Fruit fly (Drosophila melanogaster) whole organism, prepupa: ENCODE measurements around the gene CG14075.
A peak's percentile ranks its signal among the peaks of the same experiment; 100 is the strongest.

ENCODE experiments used
- CG10631 ChIP-seq: fragments of 200-800 bp; sonication (Bioruptor generic); optimal IDR thresholded peaks from 2 replicates; lab custom pipeline; 2016; ENCODE audit warnings: missing biosample characterization, missing genetic modification characterization
- CG11294 ChIP-seq: fragments of 200-800 bp; sonication (Bioruptor generic); IDR thresholded peaks from 2 replicates; pipeline ENCODE4 v1.3.6; 2022; ENCODE audit warnings: missing biosample characterization, missing genetic modification characterization
- CG11762 ChIP-seq: fragments of 200-800 bp; sonication (Bioruptor generic); optimal IDR thresholded peaks from 3 replicates; lab custom pipeline; 2016; ENCODE audit warnings: missing biosample characterization, missing genetic modification characterization; ENCODE audit not compliant: insufficient read depth
- CG15336 ChIP-seq: fragments of 200-800 bp; sonication (Bioruptor generic); IDR thresholded peaks from 2 replicates; pipeline ENCODE4 v1.3.6; 2022; ENCODE audit warnings: missing biosample characterization, missing genetic modification characterization
- CG16779 ChIP-seq: fragments of 200-800 bp; sonication (Bioruptor generic); optimal IDR thresholded peaks from 3 replicates; lab custom pipeline; 2017; ENCODE audit warnings: missing biosample characterization, mild to moderate bottlenecking, missing genetic modification characterization
- CG31627 ChIP-seq: fragments of 200-800 bp; sonication (Bioruptor generic); optimal IDR thresholded peaks from 3 replicates; lab custom pipeline; 2016; ENCODE audit warnings: missing biosample characterization, missing genetic modification characterization
- CG32006 ChIP-seq: fragments of 200-800 bp; sonication (Bioruptor generic); optimal IDR thresholded peaks from 3 replicates; lab custom pipeline; 2017; ENCODE audit warnings: missing biosample characterization, mild to moderate bottlenecking, missing genetic modification characterization
- CG34406 ChIP-seq: fragments of 200-800 bp; sonication (Bioruptor generic); optimal IDR thresholded peaks from 3 replicates; lab custom pipeline; 2016; ENCODE audit warnings: missing biosample characterization, missing genetic modification characterization
- CG6808 ChIP-seq: fragments of 200-800 bp; sonication (Bioruptor generic); optimal IDR thresholded peaks from 3 replicates; lab custom pipeline; 2017; ENCODE audit warnings: missing biosample characterization, missing genetic modification characterization, mild to moderate bottlenecking, moderate library complexity, missing genetic modification reagents
- CG6854 ChIP-seq: fragments of 200-800 bp; sonication (Bioruptor generic); optimal IDR thresholded peaks from 2 replicates; lab custom pipeline; 2017; ENCODE audit warnings: missing biosample characterization, mild to moderate bottlenecking, missing genetic modification characterization
- CG9139 ChIP-seq: fragments of 200-800 bp; sonication (Bioruptor generic); optimal IDR thresholded peaks from 3 replicates; lab custom pipeline; 2017; ENCODE audit warnings: missing biosample characterization, mild to moderate bottlenecking, missing genetic modification characterization
- Eip75B ChIP-seq: fragments of 200-800 bp; sonication (Bioruptor generic); optimal IDR thresholded peaks from 3 replicates; lab custom pipeline; 2016; ENCODE audit warnings: missing biosample characterization, missing genetic modification characterization
- Eip78C ChIP-seq: fragments of 200-800 bp; sonication (Bioruptor generic); peaks from one replicate; lab custom pipeline; 2016; ENCODE audit warnings: missing biosample characterization, missing genetic modification characterization
- Eip93F ChIP-seq: fragments of 200-800 bp; sonication (Bioruptor generic); optimal IDR thresholded peaks from 2 replicates; lab custom pipeline; 2016; ENCODE audit warnings: missing biosample characterization, mild to moderate bottlenecking, missing genetic modification characterization
- Ets21C ChIP-seq: fragments of 200-800 bp; sonication (Bioruptor generic); optimal IDR thresholded peaks from 3 replicates; lab custom pipeline; 2016; ENCODE audit warnings: missing biosample characterization, missing genetic modification characterization
- Ets96B ChIP-seq: fragments of 200-800 bp; optimal IDR thresholded peaks from 2 replicates; lab custom pipeline; 2019; ENCODE audit warnings: missing biosample characterization, mild to moderate bottlenecking, missing genetic modification characterization, moderate library complexity
- Gug ChIP-seq: fragments of 200-800 bp; sonication (Bioruptor generic); IDR thresholded peaks from 2 replicates; pipeline ENCODE4 v1.3.6; 2022; ENCODE audit warnings: missing biosample characterization, missing genetic modification characterization
- Hr4 ChIP-seq: fragments of 200-800 bp; sonication (Bioruptor generic); optimal IDR thresholded peaks from 3 replicates; lab custom pipeline; 2016; ENCODE audit warnings: missing biosample characterization, missing genetic modification characterization
- Met ChIP-seq: fragments of 200-800 bp; sonication (Bioruptor generic); optimal IDR thresholded peaks from 3 replicates; lab custom pipeline; 2016; ENCODE audit warnings: missing biosample characterization, missing genetic modification characterization
- OdsH ChIP-seq: fragments of 200-800 bp; sonication (Bioruptor generic); optimal IDR thresholded peaks from 3 replicates; lab custom pipeline; 2016; ENCODE audit warnings: missing biosample characterization, missing genetic modification characterization
- Sox14 ChIP-seq: fragments of 200-800 bp; sonication (Bioruptor generic); optimal IDR thresholded peaks from 3 replicates; lab custom pipeline; 2016; ENCODE audit warnings: missing biosample characterization, missing genetic modification characterization
- Sox15 ChIP-seq: fragments of 200-800 bp; sonication (Bioruptor generic); optimal IDR thresholded peaks from 3 replicates; lab custom pipeline; 2016; ENCODE audit warnings: missing biosample characterization, missing genetic modification characterization
- achi ChIP-seq: fragments of 200-800 bp; sonication (Bioruptor generic); optimal IDR thresholded peaks from 3 replicates; lab custom pipeline; 2016; ENCODE audit warnings: missing biosample characterization, missing genetic modification characterization
- cyc ChIP-seq: fragments of 200-800 bp; sonication (Bioruptor generic); optimal IDR thresholded peaks from 3 replicates; lab custom pipeline; 2016; ENCODE audit warnings: missing biosample characterization, missing genetic modification characterization
- dac ChIP-seq: fragments of 200-800 bp; sonication (Bioruptor generic); optimal IDR thresholded peaks from 2 replicates; lab custom pipeline; 2017; ENCODE audit warnings: missing biosample characterization, mild to moderate bottlenecking, missing genetic modification characterization
- dsx ChIP-seq: fragments of 200-800 bp; optimal IDR thresholded peaks from 3 replicates; lab custom pipeline; 2019; ENCODE audit warnings: missing biosample characterization, mild to moderate bottlenecking, missing genetic modification characterization, moderate library complexity; ENCODE audit not compliant: poor library complexity, severe bottlenecking
- esn ChIP-seq: fragments of 200-800 bp; sonication (Bioruptor generic); optimal IDR thresholded peaks from 2 replicates; lab custom pipeline; 2016; ENCODE audit warnings: missing biosample characterization, mild to moderate bottlenecking, missing genetic modification characterization, moderate library complexity
- fd85E ChIP-seq: fragments of 200-800 bp; sonication (Bioruptor generic); optimal IDR thresholded peaks from 3 replicates; lab custom pipeline; 2016; ENCODE audit warnings: missing biosample characterization, missing genetic modification characterization
- spab ChIP-seq: fragments of 200-800 bp; sonication (Bioruptor generic); optimal IDR thresholded peaks from 2 replicates; lab custom pipeline; 2017; ENCODE audit warnings: missing biosample characterization, mild to moderate bottlenecking, missing genetic modification characterization, missing genetic modification reagents
- svp ChIP-seq: fragments of 200-800 bp; sonication (Bioruptor generic); peaks from one replicate; lab custom pipeline; 2016; ENCODE audit warnings: missing biosample characterization, missing genetic modification characterization
- vri ChIP-seq: fragments of 200-800 bp; sonication (Bioruptor generic); optimal IDR thresholded peaks from 3 replicates; lab custom pipeline; 2016; ENCODE audit warnings: missing biosample characterization, mild to moderate bottlenecking, missing genetic modification characterization

The CG14075 gene

dm6 chr3L:18997590-18998283 is 13.0 kb downstream of the CG14075 start, which contains the start of gene CG18135:
Gene CG18135, minus strand, starts transcription at chr3L:18998283.
- TF ChIP-seq CG6854 (GFP tag; lab: Kevin White, UChicago) = no peak
- no peak for TF ChIP-seq esn (GFP tag; lab: Kevin White, UChicago)
- no peak for TF ChIP-seq vri (GFP tag; lab: Kevin White, UChicago)
- TF ChIP-seq svp = no peak
- TF ChIP-seq Sox15 (GFP tag; lab: Kevin White, UChicago) = no peak
- no peak for TF ChIP-seq Met (GFP tag; lab: Kevin White, UChicago)
- no peak for TF ChIP-seq Eip93F (GFP tag; lab: Kevin White, UChicago)
- no peak for TF ChIP-seq CG9139
- TF ChIP-seq CG15336 (GFP tag; lab: Robert Waterston, UW) = no peak
- no peak for TF ChIP-seq CG31627 (GFP tag; lab: Kevin White, UChicago)
- TF ChIP-seq CG32006 (GFP tag; lab: Kevin White, UChicago) = no peak
- TF ChIP-seq OdsH (GFP tag; lab: Kevin White, UChicago) = no peak
- no peak for TF ChIP-seq CG10631 (GFP tag; lab: Kevin White, UChicago)
- TF ChIP-seq, all 60 proteins: peak for 0

DNA sequence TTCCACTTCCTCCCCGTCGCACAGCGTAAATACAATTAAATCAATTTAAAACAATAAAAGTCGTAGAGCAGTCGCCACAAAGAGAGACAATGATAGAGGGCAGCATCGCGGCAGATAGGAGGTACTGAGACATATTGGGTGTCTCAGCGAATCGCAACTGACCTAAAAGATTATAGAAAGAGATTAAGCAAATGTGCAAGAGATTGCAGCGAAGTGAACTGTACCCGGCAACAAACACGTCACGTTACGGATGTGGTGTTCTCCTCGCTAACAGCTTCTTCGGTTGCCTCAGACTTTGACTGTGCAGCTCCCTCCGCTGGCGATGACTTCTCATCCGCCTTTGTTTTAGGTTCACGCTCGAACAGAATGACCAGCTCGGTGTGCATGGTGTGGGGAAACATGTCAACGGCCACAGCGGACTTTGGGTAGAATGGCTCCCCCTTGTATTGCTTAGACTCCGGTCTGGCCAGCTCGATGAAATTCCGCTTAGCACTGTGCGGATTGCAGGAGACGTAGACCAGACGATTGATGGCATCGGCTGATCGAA is 13.6 kb downstream of the CG14075 start:
- TF ChIP-seq svp (peak; percentile 96), spab (GFP tag; lab: Kevin White, UChicago) (no peak), Sox14 (GFP tag; lab: Kevin White, UChicago) (peak; percentile 43), Ets21C (no peak), Eip78C (peak; percentile 47)
- TF ChIP-seq, all 60 proteins: peak for 3

DNA sequence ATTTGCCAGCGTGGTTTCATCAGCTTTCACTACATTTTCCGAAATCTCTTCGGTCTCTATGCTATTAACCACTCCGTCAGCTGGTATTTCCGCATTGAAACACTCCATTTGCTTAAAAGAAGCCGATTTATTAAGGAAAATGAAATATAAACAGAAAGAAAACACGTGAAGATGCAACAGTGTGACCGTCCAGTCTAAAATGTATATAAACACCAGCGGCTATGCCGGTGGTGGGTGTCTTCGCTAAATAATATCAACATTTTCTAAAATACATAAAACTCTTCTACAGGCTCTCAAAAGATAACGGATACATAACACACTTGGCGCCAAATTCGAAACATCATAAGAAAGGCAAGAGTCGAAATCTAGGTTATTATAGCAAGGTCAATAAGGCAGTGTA is 15.7 kb downstream of the CG14075 start, which contains the start of gene CG3808:
Gene CG3808, minus strand, starts transcription at position 196 of the 400 bp plus-strand sequence.
- TF ChIP-seq Sox14 (GFP tag; lab: Kevin White, UChicago) (peak; percentile 30), vri (GFP tag; lab: Kevin White, UChicago) (no peak), dac (GFP tag; lab: Kevin White, UChicago) (no peak), Ets96B (tag; lab: Kevin White, UChicago) (no peak)

DNA sequence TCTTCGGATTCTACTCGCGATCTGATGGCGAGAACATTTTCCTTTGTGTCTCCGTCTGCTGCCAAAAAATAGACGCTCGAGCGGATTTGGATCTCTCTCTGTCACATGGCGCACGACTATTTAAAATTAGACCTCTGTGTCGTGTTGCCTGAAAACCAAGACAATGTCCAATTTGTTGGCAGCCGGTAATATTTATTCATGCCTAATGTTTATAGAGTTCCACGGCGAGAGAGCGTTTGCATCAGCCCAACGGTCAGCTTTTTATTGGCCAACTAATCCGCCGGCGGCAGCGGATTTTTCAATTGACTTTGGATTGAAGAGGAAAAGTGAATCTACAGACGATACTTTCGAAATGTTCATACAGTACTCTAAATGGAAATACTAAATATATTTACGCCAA is 18.5 kb downstream of the CG14075 start, which contains the start of gene SmydA-2:
Gene SmydA-2, minus strand, starts transcription at position 33 of the 400 bp plus-strand sequence.
- TF ChIP-seq CG11762 (GFP tag; lab: Kevin White, UChicago) (no peak), Eip78C (peak; percentile 17)

- no peak for TF ChIP-seq CG6854 (GFP tag; lab: Kevin White, UChicago)
- TF ChIP-seq CG32006 (GFP tag; lab: Kevin White, UChicago) = no peak
- no peak for TF ChIP-seq CG16779 (tag; lab: Kevin White, UChicago)
- no peak for TF ChIP-seq Ets96B (tag; lab: Kevin White, UChicago)
- TF ChIP-seq CG11294 (GFP tag; lab: Robert Waterston, UW) = no peak
- no peak for TF ChIP-seq CG9139
- TF ChIP-seq Hr4 = no peak
- TF ChIP-seq OdsH (GFP tag; lab: Kevin White, UChicago) = no peak
- no peak for TF ChIP-seq dsx
- no peak for TF ChIP-seq svp
- TF ChIP-seq CG6808 (GFP tag; lab: Kevin White, UChicago) = no peak
- TF ChIP-seq achi (GFP tag; lab: Kevin White, UChicago) = no peak
- no peak for TF ChIP-seq cyc (GFP tag; lab: Kevin White, UChicago)
- no peak for TF ChIP-seq Gug (GFP tag; lab: Robert Waterston, UW)
- no peak for TF ChIP-seq Eip75B
- no peak for TF ChIP-seq CG34406 (GFP tag; lab: Kevin White, UChicago)
- TF ChIP-seq fd85E (GFP tag; lab: Kevin White, UChicago) = no peak
These were observed 19.4 kb downstream of the CG14075 start for dm6 chr3L:19004120-19004519.
